Worm (Caenorhabditis elegans): ENCODE results near the gene K05F1.1.

DNA sequence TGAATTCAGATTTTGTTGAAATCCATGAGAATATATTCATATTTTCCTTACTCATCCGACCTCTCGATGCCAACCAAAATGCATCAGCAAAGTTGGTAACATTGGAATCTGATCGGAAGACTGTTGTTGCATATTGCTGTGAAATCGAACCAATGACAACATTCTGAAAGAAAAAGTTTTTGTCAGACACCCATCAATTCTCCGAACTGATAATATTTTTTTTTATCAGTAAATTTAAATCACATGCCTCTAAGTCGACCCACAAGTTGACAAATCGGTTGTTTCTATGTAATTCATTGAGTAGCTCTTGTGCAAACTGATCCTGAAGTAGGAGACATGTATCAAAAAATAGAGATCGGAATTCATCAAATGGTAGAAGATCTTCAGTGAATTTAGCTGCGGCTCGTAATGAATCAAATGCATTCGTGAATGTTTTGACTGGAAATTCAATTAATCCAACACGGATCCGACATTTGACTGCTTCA, 28.8 kb downstream of the K05F1.1 start, which contains the start of gene col-74:
- TF ChIP-seq ztf-11 (tag; optimal IDR thresholded peaks at IDR 0.05) (no peak), php-3 (GFP tag; IDR thresholded peaks at IDR 0.05) (no peak), lin-39 (tag; optimal IDR thresholded peaks at IDR 0.05) (no peak), dmd-8 (GFP tag; IDR thresholded peaks at IDR 0.05) (no peak), egl-27 (tag; optimal IDR thresholded peaks at IDR 0.05) (no peak), gei-8 (GFP tag; optimal IDR thresholded peaks at IDR 0.05) (no peak), nhr-77 (tag; optimal IDR thresholded peaks at IDR 0.05) (no peak), nhr-41 (GFP tag; IDR thresholded peaks at IDR 0.05) (no peak), mxl-3 (GFP tag; optimal IDR thresholded peaks at IDR 0.05) (no peak), ceh-20 (GFP tag; IDR thresholded peaks at IDR 0.05) (no peak), unc-39 (tag; optimal IDR thresholded peaks at IDR 0.05) (no peak), ceh-28 (tag; optimal IDR thresholded peaks at IDR 0.05) (no peak), nhr-11 (tag; optimal IDR thresholded peaks at IDR 0.05) (no peak), nhr-28 (tag; optimal IDR thresholded peaks at IDR 0.05) (no peak)

Measured in whole organism, L4 larva.